Fruit fly (Drosophila melanogaster): Measurements from ENCODE around the gene CG42654.
A peak's percentile ranks its signal among the peaks of the same experiment; 100 is the strongest.

Gene CG42654

dm6 chr3L:19909234-19910053, 44.9 kb downstream of the CG42654 start (continued):
- TF ChIP-seq onecut (GFP tag; IDR thresholded peaks at IDR 0.05): no peak
- no peak for TF ChIP-seq Drgx (GFP tag; IDR thresholded peaks at IDR 0.05)
- TF ChIP-seq Mad (GFP tag; optimal IDR thresholded peaks at IDR 0.05): no peak
- no peak for TF ChIP-seq Jarid2 (GFP tag; optimal IDR thresholded peaks at IDR 0.05)
- TF ChIP-seq CG7786 (GFP tag; optimal IDR thresholded peaks at IDR 0.05): no peak
- no peak for TF ChIP-seq D19B (GFP tag; optimal IDR thresholded peaks at IDR 0.05)
- TF ChIP-seq crp (GFP tag; optimal IDR thresholded peaks at IDR 0.05): peak; percentile 54 to 84
- TF ChIP-seq CG8924 (tag; optimal IDR thresholded peaks at IDR 0.05): peak; percentile 67
- TF ChIP-seq CG6791 (GFP tag; IDR thresholded peaks at IDR 0.05; ENCODE audit: partially characterized antibody): no peak
- TF ChIP-seq pho (GFP tag; optimal IDR thresholded peaks at IDR 0.05): no peak
- peak; percentile 89 for TF ChIP-seq CG10321 (GFP tag; IDR thresholded peaks at IDR 0.05)
- peak; percentile 77; the same call in 2 of the 4 replicates for TF ChIP-seq chinmo (GFP tag; IDR thresholded peaks at IDR 0.05; ENCODE audit: partially characterized antibody)
- TF ChIP-seq dpn (GFP tag; optimal IDR thresholded peaks at IDR 0.05): no peak
- TF ChIP-seq Hr3 (GFP tag; optimal IDR thresholded peaks at IDR 0.05): no peak
- no peak for TF ChIP-seq CG9876 (GFP tag; optimal IDR thresholded peaks at IDR 0.05)
- no peak for TF ChIP-seq CG13424 (tag; optimal IDR thresholded peaks at IDR 0.05)
- TF ChIP-seq sens-2 (GFP tag; IDR thresholded peaks at IDR 0.05): no peak
- TF ChIP-seq so (GFP tag; IDR thresholded peaks at IDR 0.05): no peak
- no peak for TF ChIP-seq lov (optimal IDR thresholded peaks at IDR 0.05)
- no peak for TF ChIP-seq lov (GFP tag; IDR thresholded peaks at IDR 0.05)
- no peak for TF ChIP-seq CG31441 (GFP tag; IDR thresholded peaks at IDR 0.05)
- no peak for TF ChIP-seq pfk (GFP tag; optimal IDR thresholded peaks at IDR 0.05)
- TF ChIP-seq CG12744 (GFP tag; optimal IDR thresholded peaks at IDR 0.05): no peak
- TF ChIP-seq Tbp (GFP tag; optimal IDR thresholded peaks at IDR 0.05): no peak
- no peak for TF ChIP-seq CG4730 (GFP tag; IDR thresholded peaks at IDR 0.05)
- no peak for TF ChIP-seq ab (GFP tag; optimal IDR thresholded peaks at IDR 0.05)
- no peak for TF ChIP-seq Nf-YA (GFP tag; IDR thresholded peaks at IDR 0.05)
- TF ChIP-seq lilli (GFP tag; optimal IDR thresholded peaks at IDR 0.05): no peak
- no peak for TF ChIP-seq crc (GFP tag; optimal IDR thresholded peaks at IDR 0.05)
- no peak for TF ChIP-seq ATbp (GFP tag; optimal IDR thresholded peaks at IDR 0.05)
- TF ChIP-seq Lhr (GFP tag; optimal IDR thresholded peaks at IDR 0.05): peak; percentile 65
- TF ChIP-seq nom (GFP tag; optimal IDR thresholded peaks at IDR 0.05): no peak
- no peak for TF ChIP-seq tup (GFP tag; optimal IDR thresholded peaks at IDR 0.05)
- TF ChIP-seq CG7372 (GFP tag; IDR thresholded peaks at IDR 0.05): no peak
- TF ChIP-seq sc (optimal IDR thresholded peaks at IDR 0.05): no peak
- no peak for TF ChIP-seq sc (GFP tag; optimal IDR thresholded peaks at IDR 0.05)
- TF ChIP-seq tap (tag; optimal IDR thresholded peaks at IDR 0.05): no peak
- TF ChIP-seq Vsx1 (GFP tag; optimal IDR thresholded peaks at IDR 0.05): no peak
- TF ChIP-seq shn (GFP tag; optimal IDR thresholded peaks at IDR 0.05): no peak
- TF ChIP-seq hb (GFP tag; IDR thresholded peaks at IDR 0.05; ENCODE audit: partially characterized antibody): no peak
- TF ChIP-seq gcm (GFP tag; optimal IDR thresholded peaks at IDR 0.05): no peak
- no peak for TF ChIP-seq gt (GFP tag; IDR thresholded peaks at IDR 0.05)
- no peak for TF ChIP-seq C15 (GFP tag; IDR thresholded peaks at IDR 0.05)
- peak; percentile 9 for TF ChIP-seq CTCF (GFP tag; optimal IDR thresholded peaks at IDR 0.05)
- peak in 1 of 3 experiments; percentile 14 for TF ChIP-seq Stat92E (GFP tag; optimal IDR thresholded peaks at IDR 0.05)
- TF ChIP-seq tgo (GFP tag; IDR thresholded peaks at IDR 0.05): no peak
- no peak for TF ChIP-seq CG6254 (GFP tag; optimal IDR thresholded peaks at IDR 0.05)
- TF ChIP-seq CG32772 (GFP tag; IDR thresholded peaks at IDR 0.05): no peak
- no peak for TF ChIP-seq maf-S (GFP tag; optimal IDR thresholded peaks at IDR 0.05)
- TF ChIP-seq Mrtf (GFP tag; IDR thresholded peaks at IDR 0.05): no peak
- TF ChIP-seq dati (GFP tag; IDR thresholded peaks at IDR 0.05): no peak

Data from whole organism, embryonic.